Worm (Caenorhabditis elegans) whole organism, mixed stage, embryonic: ENCODE measurements around the gene dhs-23.

Experiments
- M03D4.4 ChIP-seq: sonication (generic microtip); optimal IDR thresholded peaks from 2 replicates; lab custom pipeline; 2017; ENCODE audit warnings: mild to moderate bottlenecking, missing genetic modification characterization, missing compliant biosample characterization
- bed-3 ChIP-seq: fragments of 200-800 bp; sonication (Bioruptor generic); optimal IDR thresholded peaks from 3 replicates; lab custom pipeline; 2018; ENCODE audit warnings: mild to moderate bottlenecking, missing genetic modification characterization, moderate library complexity, missing compliant biosample characterization
- blmp-1 ChIP-seq: fragments of 150-350 bp; optimal IDR thresholded peaks from 2 replicates; lab custom pipeline; 2014; ENCODE audit warnings: missing biosample characterization, missing genetic modification characterization
- ceh-39 ChIP-seq: fragments of 150-350 bp; optimal IDR thresholded peaks from 2 replicates; lab custom pipeline; 2014; ENCODE audit warnings: missing biosample characterization, missing genetic modification characterization
- ceh-43 ChIP-seq: fragments of 200-800 bp; sonication (Bioruptor generic); optimal IDR thresholded peaks from 2 replicates; lab custom pipeline; 2018; ENCODE audit warnings: mild to moderate bottlenecking, missing genetic modification characterization, moderate library complexity, missing compliant biosample characterization
- ceh-83 ChIP-seq: fragments of 200-800 bp; sonication (Bioruptor generic); optimal IDR thresholded peaks from 2 replicates; lab custom pipeline; 2018; ENCODE audit warnings: mild to moderate bottlenecking, missing genetic modification characterization, missing compliant biosample characterization
- ces-1 ChIP-seq: fragments of 150-350 bp; optimal IDR thresholded peaks from 2 replicates; lab custom pipeline; 2014; ENCODE audit warnings: missing biosample characterization, missing genetic modification reagents, missing genetic modification characterization
- drap-1 ChIP-seq: fragments of 200-800 bp; sonication (Bioruptor generic); optimal IDR thresholded peaks from 3 replicates; lab custom pipeline; 2018; ENCODE audit warnings: mild to moderate bottlenecking, missing genetic modification characterization, missing compliant biosample characterization
- elt-1 ChIP-seq: sonication (generic microtip); optimal IDR thresholded peaks from 2 replicates; lab custom pipeline; 2017; ENCODE audit warnings: missing genetic modification characterization, mild to moderate bottlenecking, missing compliant biosample characterization, antibody characterized with exemption, moderate library complexity, borderline replicate concordance; ENCODE audit not compliant: insufficient read depth
- elt-3 ChIP-seq: fragments of 150-350 bp; optimal IDR thresholded peaks from 2 replicates; lab custom pipeline; 2014; ENCODE audit warnings: missing biosample characterization, missing genetic modification characterization
- flh-1 ChIP-seq: fragments of 200-800 bp; sonication (Bioruptor generic); optimal IDR thresholded peaks from 2 replicates; lab custom pipeline; 2018; ENCODE audit warnings: mild to moderate bottlenecking, missing genetic modification characterization, moderate library complexity, missing compliant biosample characterization
- ham-2 ChIP-seq: fragments of 200-800 bp; sonication (Bioruptor generic); optimal IDR thresholded peaks from 2 replicates; lab custom pipeline; 2018; ENCODE audit warnings: mild to moderate bottlenecking, missing genetic modification characterization, missing compliant biosample characterization
- hlh-1 ChIP-seq: fragments of 150-350 bp; optimal IDR thresholded peaks from 2 replicates; lab custom pipeline; 2014; ENCODE audit warnings: missing biosample characterization, missing genetic modification reagents, missing genetic modification characterization
- lin-13 ChIP-seq: fragments of 150-350 bp; optimal IDR thresholded peaks from 2 replicates; lab custom pipeline; 2014; ENCODE audit warnings: missing biosample characterization, missing genetic modification characterization
- lsy-2 ChIP-seq: fragments of 150-350 bp; optimal IDR thresholded peaks from 2 replicates; lab custom pipeline; 2014; ENCODE audit warnings: missing biosample characterization, missing genetic modification characterization
- mep-1 ChIP-seq: fragments of 150-350 bp; optimal IDR thresholded peaks from 2 replicates; lab custom pipeline; 2017; ENCODE audit warnings: missing biosample characterization, missing genetic modification reagents, missing genetic modification characterization, inconsistent platforms
- mls-2 ChIP-seq: sonication (generic microtip); optimal IDR thresholded peaks from 2 replicates; lab custom pipeline; 2016; ENCODE audit warnings: mild to moderate bottlenecking, missing genetic modification characterization, moderate library complexity, missing compliant biosample characterization
- nhr-12 ChIP-seq: fragments of 150-350 bp; optimal IDR thresholded peaks from 2 replicates; lab custom pipeline; 2014; ENCODE audit warnings: missing biosample characterization, missing genetic modification characterization
- nhr-2 ChIP-seq: fragments of 150-350 bp; optimal IDR thresholded peaks from 2 replicates; lab custom pipeline; 2014; ENCODE audit warnings: missing biosample characterization, missing genetic modification characterization
- nhr-237 ChIP-seq: fragments of 150-350 bp; optimal IDR thresholded peaks from 2 replicates; lab custom pipeline; 2014; ENCODE audit warnings: missing biosample characterization, missing genetic modification characterization
- nhr-28 ChIP-seq: fragments of 150-350 bp; optimal IDR thresholded peaks from 2 replicates; lab custom pipeline; 2014; ENCODE audit warnings: missing biosample characterization, missing genetic modification characterization
- nhr-76 ChIP-seq: sonication (generic microtip); optimal IDR thresholded peaks from 2 replicates; lab custom pipeline; 2017; ENCODE audit warnings: missing biosample characterization, missing genetic modification characterization
- pha-4 ChIP-seq: fragments of 150-350 bp; optimal IDR thresholded peaks from 2 replicates; lab custom pipeline; 2018; ENCODE audit warnings: missing biosample characterization, missing genetic modification reagents, missing genetic modification characterization
- sem-2 ChIP-seq: fragments of 200-800 bp; sonication (Bioruptor generic); optimal IDR thresholded peaks from 2 replicates; lab custom pipeline; 2018; ENCODE audit warnings: mild to moderate bottlenecking, missing genetic modification characterization, missing compliant biosample characterization
- sptf-1 ChIP-seq: sonication (generic microtip); optimal IDR thresholded peaks from 2 replicates; lab custom pipeline; 2017; ENCODE audit warnings: mild to moderate bottlenecking, missing genetic modification characterization, moderate library complexity, missing compliant biosample characterization
- tbx-8 ChIP-seq: fragments of 200-800 bp; sonication (Bioruptor generic); optimal IDR thresholded peaks from 2 replicates; lab custom pipeline; 2018; ENCODE audit warnings: mild to moderate bottlenecking, missing genetic modification characterization, moderate library complexity, missing compliant biosample characterization
- unc-120 ChIP-seq: sonication (generic microtip); optimal IDR thresholded peaks from 2 replicates; lab custom pipeline; 2017; ENCODE audit warnings: missing genetic modification characterization, missing compliant biosample characterization; ENCODE audit not compliant: poor library complexity, severe bottlenecking
- unc-39 ChIP-seq: fragments of 150-350 bp; optimal IDR thresholded peaks from 2 replicates; lab custom pipeline; 2014; ENCODE audit warnings: missing biosample characterization, missing genetic modification characterization
- unc-62 ChIP-seq: fragments of 150-350 bp; optimal IDR thresholded peaks from 2 replicates; lab custom pipeline; 2014; ENCODE audit warnings: missing biosample characterization, missing genetic modification reagents, missing genetic modification characterization
- zip-8 ChIP-seq: fragments of 150-350 bp; optimal IDR thresholded peaks from 2 replicates; lab custom pipeline; 2014; ENCODE audit warnings: missing biosample characterization, missing genetic modification characterization
- ztf-11 ChIP-seq: fragments of 150-350 bp; optimal IDR thresholded peaks from 2 replicates; lab custom pipeline; 2014; ENCODE audit warnings: missing biosample characterization, missing genetic modification characterization

Gene dhs-23

DNA sequence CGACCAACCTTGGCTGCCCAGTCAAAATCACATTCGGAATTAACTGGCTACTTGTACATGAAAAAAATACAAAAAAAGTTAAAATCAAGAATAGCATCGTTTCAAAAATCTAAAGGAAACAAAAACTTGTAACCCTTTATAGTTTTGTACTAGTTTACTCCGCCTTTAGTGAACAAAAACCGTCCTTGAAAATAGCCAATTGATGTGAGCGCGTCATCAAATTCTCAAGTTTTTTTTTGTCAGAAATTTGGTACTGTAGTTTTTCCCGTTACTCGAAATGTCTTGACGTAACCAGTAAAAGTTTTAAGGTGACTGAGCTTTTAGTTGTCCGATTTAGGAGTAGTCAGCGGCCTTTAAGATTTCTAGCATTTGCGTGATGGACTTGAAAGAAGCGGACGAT is 33.7 kb upstream of the dhs-23 start, which contains the start of gene C29F3.3:
Gene C29F3.3, minus strand, starts transcription at position 101 of the 400 bp plus-strand sequence.
- TF ChIP-seq hlh-1 (tag; lab: Kevin White, UChicago) (no peak), flh-1 (GFP tag; lab: Kevin White, UChicago) (no peak), lin-13 (tag; lab: Kevin White, UChicago) (no peak), sptf-1 (tag; lab: Kevin White, UChicago) (no peak), drap-1 (no peak), tbx-8 (GFP tag; lab: Kevin White, UChicago) (no peak), ceh-43 (GFP tag; lab: Kevin White, UChicago) (no peak), sem-2 (GFP tag; lab: Kevin White, UChicago) (no peak), elt-1 (tag; lab: Kevin White, UChicago) (no peak), unc-120 (tag; lab: Kevin White, UChicago) (no peak), zip-8 (no peak), blmp-1 (no peak), unc-39 (tag; lab: Kevin White, UChicago) (no peak), unc-62 (GFP tag; lab: Kevin White, UChicago) (no peak)

DNA sequence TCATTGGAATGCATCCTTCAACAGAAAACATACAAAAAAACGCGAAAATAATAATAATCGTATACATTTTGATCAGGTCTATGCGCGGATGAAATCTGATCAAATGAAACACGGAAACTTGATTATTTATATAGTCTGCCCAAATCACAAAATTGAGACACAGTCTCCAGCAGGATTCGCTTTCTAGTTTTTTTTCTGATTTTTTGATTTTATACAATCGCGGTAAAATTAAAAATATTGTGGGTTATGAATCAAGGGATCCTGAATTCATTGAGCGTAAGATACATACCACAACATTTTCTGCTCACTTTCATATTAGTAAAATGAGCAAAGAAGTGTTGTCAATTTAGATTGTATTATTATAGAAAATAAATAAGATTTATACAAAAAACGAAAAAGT is 32.0 kb upstream of the dhs-23 start, which contains the start of gene clec-230:
Gene clec-230, minus strand, starts transcription at position 101 of the 400 bp plus-strand sequence.
- TF ChIP-seq drap-1 (no peak), mep-1 (tag; lab: Kevin White, UChicago) (no peak), ceh-39 (tag; lab: Kevin White, UChicago) (no peak), flh-1 (GFP tag; lab: Kevin White, UChicago) (no peak), tbx-8 (GFP tag; lab: Kevin White, UChicago) (no peak), ces-1 (GFP tag; lab: Kevin White, UChicago) (no peak), mls-2 (tag; lab: Kevin White, UChicago) (no peak), elt-3 (tag; lab: Kevin White, UChicago) (no peak), elt-1 (tag; lab: Kevin White, UChicago) (no peak), hlh-1 (tag; lab: Kevin White, UChicago) (no peak), bed-3 (GFP tag; lab: Kevin White, UChicago) (no peak)
- TF ChIP-seq, all 35 proteins: peak for 0

- TF ChIP-seq lin-13 (tag; lab: Kevin White, UChicago) (no peak), unc-62 (GFP tag; lab: Kevin White, UChicago) (no peak), ces-1 (GFP tag; lab: Kevin White, UChicago) (no peak), pha-4 (tag; lab: Kevin White, UChicago) (no peak), nhr-76 (no peak), unc-39 (tag; lab: Kevin White, UChicago) (no peak), ham-2 (no peak), mep-1 (tag; lab: Kevin White, UChicago) (no peak), M03D4.4 (tag; lab: Kevin White, UChicago) (no peak)
These were observed 30.4 kb upstream of the dhs-23 start, which contains the start of gene clec-231 for ce11 chrV:15350615-15351014. Gene clec-231 (minus strand): TSS chrV:15350715.

- TF ChIP-seq zip-8 (no peak), ceh-83 (GFP tag; lab: Kevin White, UChicago) (no peak), mep-1 (tag; lab: Kevin White, UChicago) (no peak), sptf-1 (tag; lab: Kevin White, UChicago) (no peak), elt-3 (tag; lab: Kevin White, UChicago) (no peak), drap-1 (no peak), bed-3 (GFP tag; lab: Kevin White, UChicago) (no peak)
These were observed 28.6 kb upstream of the dhs-23 start, which contains the start of gene srx-58 for ce11 chrV:15352376-15352775. Gene srx-58 (plus strand): TSS chrV:15352676.

ce11 chrV:15354648-15355047 is 26.4 kb upstream of the dhs-23 start, which contains the start of gene C29F3.7:
Gene C29F3.7 (plus strand): TSS chrV:15354901.
- TF ChIP-seq mls-2 (tag; lab: Kevin White, UChicago) (no peak), mep-1 (tag; lab: Kevin White, UChicago) (no peak), nhr-12 (tag; lab: Kevin White, UChicago) (no peak), lsy-2 (no peak), ceh-39 (tag; lab: Kevin White, UChicago) (no peak), sem-2 (GFP tag; lab: Kevin White, UChicago) (no peak), unc-39 (tag; lab: Kevin White, UChicago) (no peak), nhr-237 (tag; lab: Kevin White, UChicago) (no peak), ceh-83 (GFP tag; lab: Kevin White, UChicago) (no peak), ztf-11 (no peak), lin-13 (tag; lab: Kevin White, UChicago) (no peak), ceh-43 (GFP tag; lab: Kevin White, UChicago) (no peak), drap-1 (no peak), nhr-28 (no peak), zip-8 (no peak), nhr-2 (tag; lab: Kevin White, UChicago) (no peak)
- TF ChIP-seq, all 35 proteins: peak for 0
